Fruit fly (Drosophila melanogaster) whole organism, embryonic: ENCODE results near the gene Ugt305A1.

Experiments
- Bdp1 ChIP-seq: fragments of 200-800 bp; sonication (Bioruptor generic); optimal IDR thresholded peaks from 3 replicates; lab custom pipeline; 2016; ENCODE audit warnings: missing biosample characterization, missing genetic modification characterization
- CG10654 ChIP-seq: fragments of 200-800 bp; sonication (Bioruptor generic); optimal IDR thresholded peaks from 2 replicates; lab custom pipeline; 2016; ENCODE audit warnings: missing biosample characterization, missing genetic modification characterization
- CG12219 ChIP-seq: fragments of 200-800 bp; sonication (Bioruptor generic); optimal IDR thresholded peaks from 3 replicates; lab custom pipeline; 2018; ENCODE audit warnings: missing biosample characterization, mild to moderate bottlenecking, missing genetic modification characterization
- CG13123 ChIP-seq: fragments of 200-800 bp; sonication (Bioruptor generic); optimal IDR thresholded peaks from 2 replicates; lab custom pipeline; 2016; ENCODE audit warnings: missing biosample characterization, missing genetic modification characterization
- CG13775 ChIP-seq: fragments of 200-800 bp; sonication (Bioruptor generic); optimal IDR thresholded peaks from 3 replicates; lab custom pipeline; 2017; ENCODE audit warnings: missing biosample characterization, mild to moderate bottlenecking, missing genetic modification characterization
- CG14860 ChIP-seq: fragments of 200-800 bp; sonication (Bioruptor generic); IDR thresholded peaks from 3 replicates; pipeline ENCODE4 v1.3.6; 2022; ENCODE audit warnings: missing biosample characterization, missing genetic modification characterization; ENCODE audit not compliant: partially characterized antibody
- CG15696 ChIP-seq: fragments of 200-800 bp; sonication (Bioruptor generic); optimal IDR thresholded peaks from 2 replicates; lab custom pipeline; 2019; ENCODE audit warnings: missing biosample characterization, mild to moderate bottlenecking, missing genetic modification characterization, moderate library complexity
- CG16813 ChIP-seq: fragments of 200-800 bp; sonication (Bioruptor generic); IDR thresholded peaks from 3 replicates; pipeline ENCODE4 v1.3.6; 2022; ENCODE audit warnings: missing biosample characterization, missing genetic modification characterization; ENCODE audit not compliant: partially characterized antibody
- CG17361 ChIP-seq: fragments of 200-800 bp; sonication (Bioruptor generic); IDR thresholded peaks from 3 replicates; pipeline ENCODE4 v1.3.6; 2022; ENCODE audit warnings: missing biosample characterization, missing genetic modification characterization
- CG17385 ChIP-seq: fragments of 200-800 bp; sonication (Bioruptor generic); optimal IDR thresholded peaks from 3 replicates; lab custom pipeline; 2018; ENCODE audit warnings: missing biosample characterization, mild to moderate bottlenecking, missing genetic modification characterization
- CG17802 ChIP-seq: fragments of 200-800 bp; sonication (Bioruptor generic); optimal IDR thresholded peaks from 2 replicates; lab custom pipeline; 2018; ENCODE audit warnings: missing biosample characterization, mild to moderate bottlenecking, missing genetic modification characterization, moderate library complexity
- CG31224 ChIP-seq: fragments of 200-800 bp; sonication (Bioruptor generic); IDR thresholded peaks from 2 replicates; pipeline ENCODE4 v1.3.6; 2022; ENCODE audit warnings: missing biosample characterization, missing genetic modification characterization
- CG32772 ChIP-seq: fragments of 200-800 bp; sonication (Bioruptor generic); IDR thresholded peaks from 2 replicates; pipeline ENCODE4 v1.3.6; 2022; ENCODE audit warnings: missing biosample characterization, missing genetic modification characterization
- CG3847 ChIP-seq: fragments of 200-800 bp; sonication (Bioruptor generic); IDR thresholded peaks from 2 replicates; pipeline ENCODE4 v1.3.6; 2022; ENCODE audit warnings: missing biosample characterization, missing genetic modification characterization
- CG4404 ChIP-seq: fragments of 200-800 bp; sonication (Bioruptor generic); IDR thresholded peaks from 2 replicates; pipeline ENCODE4 v1.3.6; 2022; ENCODE audit warnings: missing biosample characterization, missing genetic modification characterization
- CG5953 ChIP-seq: fragments of 200-800 bp; sonication (Bioruptor generic); IDR thresholded peaks from 2 replicates; pipeline ENCODE4 v1.3.6; 2022; ENCODE audit warnings: missing biosample characterization, missing genetic modification characterization
- CG7963 ChIP-seq: fragments of 200-800 bp; sonication (Bioruptor generic); IDR thresholded peaks from 3 replicates; pipeline ENCODE4 v1.3.6; 2022; ENCODE audit warnings: missing biosample characterization, missing genetic modification characterization; ENCODE audit not compliant: partially characterized antibody
- CG8089 ChIP-seq: fragments of 200-800 bp; sonication (Bioruptor generic); optimal IDR thresholded peaks from 3 replicates; lab custom pipeline; 2016; ENCODE audit warnings: missing biosample characterization, missing genetic modification characterization
- CG8478 ChIP-seq: fragments of >200 bp; optimal IDR thresholded peaks from 2 replicates; lab custom pipeline; 2018
- CG8765 ChIP-seq: fragments of 200-800 bp; sonication (Bioruptor generic); IDR thresholded peaks from 2 replicates; pipeline ENCODE4 v1.3.6; 2022; ENCODE audit warnings: missing biosample characterization, missing genetic modification characterization
- CG9876 ChIP-seq: fragments of 200-800 bp; sonication (Bioruptor generic); optimal IDR thresholded peaks from 2 replicates; lab custom pipeline; 2016; ENCODE audit warnings: missing biosample characterization, missing genetic modification characterization
- CG9932 ChIP-seq: fragments of 200-800 bp; sonication (Bioruptor generic); IDR thresholded peaks from 2 replicates; pipeline ENCODE4 v1.3.6; 2022; ENCODE audit warnings: missing biosample characterization, missing genetic modification characterization
- D19A ChIP-seq: fragments of 200-800 bp; optimal IDR thresholded peaks from 3 replicates; lab custom pipeline; 2019; ENCODE audit warnings: missing biosample characterization, mild to moderate bottlenecking, missing genetic modification characterization, moderate library complexity
- Dad ChIP-seq: fragments of 200-800 bp; sonication (Bioruptor generic); optimal IDR thresholded peaks from 3 replicates; lab custom pipeline; 2016; ENCODE audit warnings: missing biosample characterization, missing genetic modification characterization
- E2f1 ChIP-seq: fragments of 200-800 bp; sonication (Bioruptor generic); IDR thresholded peaks from 2 replicates; pipeline ENCODE4 v1.3.6; 2022; ENCODE audit warnings: missing biosample characterization, missing genetic modification characterization
- Hmx ChIP-seq: fragments of 200-800 bp; sonication (Bioruptor generic); optimal IDR thresholded peaks from 2 replicates; lab custom pipeline; 2016; ENCODE audit warnings: missing biosample characterization, missing genetic modification characterization
- Hr51 ChIP-seq, 2 experiments: fragments of 200-800 bp; sonication (Bioruptor generic); optimal IDR thresholded peaks; 2 replicates in 1 of 2; 3 replicates in 1 of 2; lab custom pipeline; 2016 to 2018; ENCODE audit warnings: missing biosample characterization in 2 of 2, missing genetic modification characterization in 2 of 2, mild to moderate bottlenecking in 1 of 2, moderate library complexity in 1 of 2
- Lpt ChIP-seq: fragments of >200 bp; optimal IDR thresholded peaks from 2 replicates; lab custom pipeline; 2018; ENCODE audit warnings: missing biosample characterization, missing genetic modification characterization
- MESR4 ChIP-seq: fragments of 200-800 bp; sonication (Bioruptor generic); optimal IDR thresholded peaks from 2 replicates; lab custom pipeline; 2018; ENCODE audit warnings: missing biosample characterization, mild to moderate bottlenecking, missing genetic modification characterization, moderate library complexity
- Med ChIP-seq: fragments of 200-800 bp; sonication (Bioruptor generic); peaks from one replicate; lab custom pipeline; 2016; ENCODE audit warnings: missing biosample characterization, missing genetic modification characterization, mild to moderate bottlenecking, inconsistent platforms, moderate library complexity
- Mes4 ChIP-seq: fragments of 200-800 bp; sonication (Bioruptor generic); optimal IDR thresholded peaks from 2 replicates; lab custom pipeline; 2016; ENCODE audit warnings: missing biosample characterization, missing genetic modification characterization
- Nf-YA ChIP-seq: fragments of 200-800 bp; sonication (Bioruptor generic); IDR thresholded peaks from 2 replicates; pipeline ENCODE4 v1.3.6; 2022; ENCODE audit warnings: missing biosample characterization, missing genetic modification characterization
- Nf-YC ChIP-seq: fragments of 200-800 bp; optimal IDR thresholded peaks from 3 replicates; lab custom pipeline; 2019; ENCODE audit warnings: missing biosample characterization, mild to moderate bottlenecking, missing genetic modification characterization, moderate library complexity
- Six4 ChIP-seq: fragments of 200-800 bp; sonication (Bioruptor generic); optimal IDR thresholded peaks from 2 replicates; lab custom pipeline; 2016; ENCODE audit warnings: missing biosample characterization, missing genetic modification characterization
- ab ChIP-seq: fragments of 200-800 bp; sonication (Bioruptor generic); optimal IDR thresholded peaks from 2 replicates; lab custom pipeline; 2016; ENCODE audit warnings: missing biosample characterization, missing genetic modification characterization
- br ChIP-seq: fragments of >200 bp; optimal IDR thresholded peaks from 2 replicates; lab custom pipeline; 2017
- corto ChIP-seq: fragments of 200-800 bp; sonication (Bioruptor generic); optimal IDR thresholded peaks from 2 replicates; lab custom pipeline; 2016; ENCODE audit warnings: missing biosample characterization, mild to moderate bottlenecking, missing genetic modification characterization, moderate library complexity
- ems ChIP-seq: fragments of 200-800 bp; sonication (Bioruptor generic); optimal IDR thresholded peaks from 3 replicates; lab custom pipeline; 2016; ENCODE audit warnings: missing biosample characterization, missing genetic modification characterization
- fru ChIP-seq: fragments of >200 bp; optimal IDR thresholded peaks from 2 replicates; lab custom pipeline; 2017
- grau ChIP-seq: fragments of 200-800 bp; optimal IDR thresholded peaks from 3 replicates; lab custom pipeline; 2019; ENCODE audit warnings: missing biosample characterization, mild to moderate bottlenecking, missing genetic modification characterization, moderate library complexity
- gsb ChIP-seq: fragments of 200-800 bp; sonication (Bioruptor generic); IDR thresholded peaks from 2 replicates; pipeline ENCODE4 v1.3.6; 2022; ENCODE audit warnings: missing biosample characterization, missing genetic modification characterization
- ind ChIP-seq: fragments of 200-800 bp; sonication (Bioruptor generic); optimal IDR thresholded peaks from 3 replicates; lab custom pipeline; 2016; ENCODE audit warnings: missing biosample characterization, missing genetic modification characterization
- kah ChIP-seq: fragments of 200-800 bp; sonication (Bioruptor generic); optimal IDR thresholded peaks from 2 replicates; lab custom pipeline; 2018; ENCODE audit warnings: missing biosample characterization, mild to moderate bottlenecking, missing genetic modification characterization
- lab ChIP-seq: fragments of 200-800 bp; sonication (Bioruptor generic); optimal IDR thresholded peaks from 3 replicates; lab custom pipeline; 2017; ENCODE audit warnings: missing biosample characterization, missing genetic modification characterization, mild to moderate bottlenecking, moderate library complexity, missing genetic modification reagents
- mirr ChIP-seq: fragments of 200-800 bp; sonication (Bioruptor generic); optimal IDR thresholded peaks from 3 replicates; lab custom pipeline; 2018; ENCODE audit warnings: missing biosample characterization, mild to moderate bottlenecking, missing genetic modification characterization
- odd ChIP-seq: fragments of 200-800 bp; sonication (Bioruptor generic); optimal IDR thresholded peaks from 2 replicates; lab custom pipeline; 2017; ENCODE audit warnings: missing biosample characterization, mild to moderate bottlenecking, missing genetic modification characterization
- onecut ChIP-seq: fragments of 200-800 bp; sonication (Bioruptor generic); IDR thresholded peaks from 2 replicates; pipeline ENCODE4 v1.3.6; 2022; ENCODE audit warnings: missing biosample characterization, missing genetic modification characterization
- pho ChIP-seq: fragments of 200-800 bp; sonication (Bioruptor generic); optimal IDR thresholded peaks from 2 replicates; lab custom pipeline; 2016; ENCODE audit warnings: missing biosample characterization, missing genetic modification characterization
- sob ChIP-seq: fragments of 200-800 bp; sonication (Bioruptor generic); IDR thresholded peaks from 2 replicates; pipeline ENCODE4 v1.3.6; 2022; ENCODE audit warnings: missing biosample characterization, missing genetic modification characterization
- ttk ChIP-seq: fragments of 200-800 bp; sonication (Bioruptor generic); IDR thresholded peaks from 2 replicates; pipeline ENCODE4 v2.1.2; 2022; ENCODE audit warnings: missing biosample characterization, missing genetic modification characterization
- zfh2 ChIP-seq: fragments of 200-800 bp; sonication (Bioruptor generic); optimal IDR thresholded peaks from 2 replicates; lab custom pipeline; 2016; ENCODE audit warnings: missing biosample characterization, missing genetic modification characterization

Ugt305A1 gene

DNA sequence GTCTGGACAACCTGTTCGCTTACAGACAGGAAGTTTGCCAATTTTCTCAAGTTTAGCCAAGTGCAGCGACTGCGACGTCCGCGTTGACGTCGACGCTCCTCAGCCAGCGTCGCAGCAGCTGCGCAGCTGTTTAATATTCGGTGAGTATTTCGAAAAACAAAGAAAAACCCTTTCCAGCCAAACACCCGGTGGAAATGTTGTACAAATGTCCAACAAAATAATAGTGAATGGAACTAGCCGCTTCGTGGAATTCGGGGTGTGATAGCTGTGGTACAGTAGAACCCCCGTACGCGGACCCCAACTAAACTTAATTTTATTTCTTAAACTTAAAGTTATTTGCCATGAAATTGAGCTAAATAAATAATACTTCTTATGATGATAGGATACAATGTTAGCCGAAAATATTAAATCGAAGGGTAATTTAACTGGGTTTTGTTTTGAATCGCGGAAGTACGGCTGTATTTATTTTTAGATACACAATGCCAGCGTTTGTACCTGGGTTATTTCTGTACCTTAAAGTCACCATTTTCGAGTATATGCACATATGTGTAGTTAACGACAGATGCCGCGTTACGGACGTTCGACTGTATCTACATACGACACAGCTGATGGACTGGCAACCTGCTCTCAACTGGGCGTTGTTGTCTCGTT, 49.4 kb downstream of the Ugt305A1 start (continued):
- TF ChIP-seq CG8089 (GFP tag; lab: Kevin White, UChicago) (peak; percentile 34), D19A (peak; percentile 74), Hr51 (GFP tag; optimal IDR thresholded peaks at IDR 0.05; lab: Kevin White, UChicago) (peak; percentile 51 to 82), CG12219 (GFP tag; lab: Kevin White, UChicago) (peak; percentile 73), grau (tag; lab: Kevin White, UChicago) (peak; percentile 97), CG32772 (GFP tag; lab: Robert Waterston, UW) (peak; percentile 55; the same call in 1 of the 2 replicates), gsb (GFP tag; lab: Robert Waterston, UW) (no peak), odd (GFP tag; lab: Kevin White, UChicago) (peak; percentile 74), pho (GFP tag; lab: Kevin White, UChicago) (no peak), Mes4 (GFP tag; lab: Kevin White, UChicago) (peak; percentile 11), CG16813 (GFP tag; lab: Robert Waterston, UW) (no peak), mirr (GFP tag; lab: Kevin White, UChicago) (no peak), ab (GFP tag; lab: Kevin White, UChicago) (peak; percentile 33), kah (peak; percentile 18), Med (GFP tag; lab: Kevin White, UChicago) (peak; percentile 90), CG14860 (GFP tag; lab: Robert Waterston, UW) (no peak), Hmx (peak; percentile 52), br (lab: Kevin White, UChicago) (no peak), Dad (peak; percentile 52), CG10654 (GFP tag; lab: Kevin White, UChicago) (peak; percentile 49), MESR4 (GFP tag; lab: Kevin White, UChicago) (no peak), Nf-YC (peak; percentile 48), CG3847 (GFP tag; lab: Robert Waterston, UW) (peak; percentile 57; the same call in 1 of the 2 replicates), CG9932 (GFP tag; lab: Robert Waterston, UW) (peak; percentile 58; the same call in 1 of the 2 replicates), CG9876 (peak; percentile 18), onecut (peak; percentile 39; the same call in 1 of the 2 replicates), CG5953 (GFP tag; lab: Robert Waterston, UW) (no peak), CG13123 (GFP tag; lab: Kevin White, UChicago) (peak; percentile 50), CG8765 (no peak), CG8478 (lab: Kevin White, UChicago) (no peak), Six4 (peak; percentile 9), corto (no peak), CG17385 (GFP tag; lab: Kevin White, UChicago) (peak; percentile 68), ems (GFP tag; lab: Kevin White, UChicago) (peak; percentile 81), CG31224 (GFP tag; lab: Robert Waterston, UW) (no peak), CG4404 (GFP tag; lab: Robert Waterston, UW) (peak; percentile 54; the same call in 1 of the 2 replicates), zfh2 (peak; percentile 31), CG17361 (peak; percentile 86), CG13775 (GFP tag; lab: Kevin White, UChicago) (peak; percentile 75), CG7963 (GFP tag; lab: Robert Waterston, UW) (no peak), Lpt (GFP tag; lab: Kevin White, UChicago) (no peak), Bdp1 (GFP tag; lab: Kevin White, UChicago) (peak; percentile 21), fru (lab: Kevin White, UChicago) (no peak), ttk (GFP tag; lab: Robert Waterston, UW) (peak; percentile 53), lab (GFP tag; lab: Kevin White, UChicago) (peak; percentile 77), Nf-YA (0 out of 2 replicates have a peak, but pooled peaks have one; percentile 43), E2f1 (peak; percentile 19; the same call in 1 of the 2 replicates), CG15696 (tag; lab: Kevin White, UChicago) (peak; percentile 51), sob (GFP tag; lab: Robert Waterston, UW) (peak; percentile 65), ind (GFP tag; lab: Kevin White, UChicago) (peak; percentile 79), CG17802 (tag; lab: Kevin White, UChicago) (no peak)
